Worm (Caenorhabditis elegans) whole organism, mixed stage, embryonic: ENCODE data around the gene K12H6.2.

Source experiments
- ceh-39 ChIP-seq: fragments of 150-350 bp; optimal IDR thresholded peaks from 2 replicates; lab custom pipeline; 2014; ENCODE audit warnings: missing biosample characterization, missing genetic modification characterization
- ceh-83 ChIP-seq: fragments of 200-800 bp; sonication (Bioruptor generic); optimal IDR thresholded peaks from 2 replicates; lab custom pipeline; 2018; ENCODE audit warnings: mild to moderate bottlenecking, missing genetic modification characterization, missing compliant biosample characterization
- elt-1 ChIP-seq: sonication (generic microtip); optimal IDR thresholded peaks from 2 replicates; lab custom pipeline; 2017; ENCODE audit warnings: missing genetic modification characterization, mild to moderate bottlenecking, missing compliant biosample characterization, antibody characterized with exemption, moderate library complexity, borderline replicate concordance; ENCODE audit not compliant: insufficient read depth
- elt-3 ChIP-seq: fragments of 150-350 bp; optimal IDR thresholded peaks from 2 replicates; lab custom pipeline; 2014; ENCODE audit warnings: missing biosample characterization, missing genetic modification characterization
- nhr-12 ChIP-seq: fragments of 150-350 bp; optimal IDR thresholded peaks from 2 replicates; lab custom pipeline; 2014; ENCODE audit warnings: missing biosample characterization, missing genetic modification characterization
- nhr-2 ChIP-seq: fragments of 150-350 bp; optimal IDR thresholded peaks from 2 replicates; lab custom pipeline; 2014; ENCODE audit warnings: missing biosample characterization, missing genetic modification characterization
- nhr-76 ChIP-seq: sonication (generic microtip); optimal IDR thresholded peaks from 2 replicates; lab custom pipeline; 2017; ENCODE audit warnings: missing biosample characterization, missing genetic modification characterization
- unc-39 ChIP-seq: fragments of 150-350 bp; optimal IDR thresholded peaks from 2 replicates; lab custom pipeline; 2014; ENCODE audit warnings: missing biosample characterization, missing genetic modification characterization
- zip-8 ChIP-seq: fragments of 150-350 bp; optimal IDR thresholded peaks from 2 replicates; lab custom pipeline; 2014; ENCODE audit warnings: missing biosample characterization, missing genetic modification characterization
- ztf-11 ChIP-seq: fragments of 150-350 bp; optimal IDR thresholded peaks from 2 replicates; lab custom pipeline; 2014; ENCODE audit warnings: missing biosample characterization, missing genetic modification characterization

- no peak for TF ChIP-seq ztf-11 (tag; lab: Kevin White, UChicago)
- no peak for TF ChIP-seq elt-1
- no peak for TF ChIP-seq elt-3 (tag; lab: Kevin White, UChicago)
- no peak for TF ChIP-seq nhr-12
- TF ChIP-seq nhr-76 (tag; lab: Kevin White, UChicago), result no peak
- no peak for TF ChIP-seq unc-39 (tag; lab: Kevin White, UChicago)
- no peak for TF ChIP-seq nhr-2
- TF ChIP-seq zip-8 (tag; lab: Kevin White, UChicago), result no peak
- TF ChIP-seq ceh-83 (GFP tag; lab: Kevin White, UChicago), result no peak
- peak; percentile 38 for TF ChIP-seq ceh-39 (tag; lab: Kevin White, UChicago)
Observed at ce11 chrII:2770788-2771187, 44.6 kb downstream of the K12H6.2 start, which contains the start of gene fbxb-105.
